Fruit fly (Drosophila melanogaster) whole organism, embryonic: ENCODE data around the gene CG14515.

Source experiments
- Atf6 ChIP-seq: fragments of 200-800 bp; sonication (Bioruptor generic); IDR thresholded peaks from 2 replicates; pipeline ENCODE4 v1.3.6; 2022; ENCODE audit warnings: missing biosample characterization, missing genetic modification characterization
- Awh ChIP-seq: fragments of 200-800 bp; sonication (Bioruptor generic); IDR thresholded peaks from 2 replicates; pipeline ENCODE4, ENCODE4 v1.3.6; 2022; ENCODE audit warnings: missing biosample characterization, missing genetic modification characterization
- B-H2 ChIP-seq: fragments of 200-800 bp; sonication (Bioruptor generic); optimal IDR thresholded peaks from 2 replicates; lab custom pipeline; 2018; ENCODE audit warnings: missing biosample characterization, mild to moderate bottlenecking, missing genetic modification characterization
- CG10462 ChIP-seq: fragments of 200-800 bp; sonication (Bioruptor generic); optimal IDR thresholded peaks from 2 replicates; lab custom pipeline; 2016; ENCODE audit warnings: missing biosample characterization, missing genetic modification characterization
- CG10959 ChIP-seq: fragments of 200-800 bp; sonication (Bioruptor generic); IDR thresholded peaks from 2 replicates; pipeline ENCODE4 v1.3.6; 2022; ENCODE audit warnings: missing biosample characterization, missing genetic modification characterization
- CG12299 ChIP-seq: fragments of 200-800 bp; sonication (Bioruptor generic); optimal IDR thresholded peaks from 2 replicates; lab custom pipeline; 2018; ENCODE audit warnings: missing biosample characterization, mild to moderate bottlenecking, missing genetic modification characterization
- CG12769 ChIP-seq: fragments of 200-800 bp; sonication (Bioruptor generic); optimal IDR thresholded peaks from 2 replicates; lab custom pipeline; 2019; ENCODE audit warnings: missing biosample characterization, mild to moderate bottlenecking, missing genetic modification characterization, moderate library complexity
- CG13123 ChIP-seq: fragments of 200-800 bp; sonication (Bioruptor generic); optimal IDR thresholded peaks from 2 replicates; lab custom pipeline; 2016; ENCODE audit warnings: missing biosample characterization, missing genetic modification characterization
- CG14050 ChIP-seq: fragments of 200-800 bp; sonication (Bioruptor generic); IDR thresholded peaks from 3 replicates; pipeline ENCODE4 v1.3.6; 2022; ENCODE audit warnings: missing biosample characterization, missing genetic modification characterization
- CG16779 ChIP-seq: fragments of 200-800 bp; sonication (Bioruptor generic); IDR thresholded peaks from 2 replicates; pipeline ENCODE4 v1.3.6; 2022; ENCODE audit warnings: missing biosample characterization, missing genetic modification characterization
- CG17385 ChIP-seq: fragments of 200-800 bp; sonication (Bioruptor generic); optimal IDR thresholded peaks from 3 replicates; lab custom pipeline; 2018; ENCODE audit warnings: missing biosample characterization, mild to moderate bottlenecking, missing genetic modification characterization
- CG17802 ChIP-seq: fragments of 200-800 bp; sonication (Bioruptor generic); optimal IDR thresholded peaks from 2 replicates; lab custom pipeline; 2018; ENCODE audit warnings: missing biosample characterization, mild to moderate bottlenecking, missing genetic modification characterization, moderate library complexity
- CG18011 ChIP-seq: fragments of 200-800 bp; sonication (Bioruptor generic); optimal IDR thresholded peaks from 2 replicates; lab custom pipeline; 2017; ENCODE audit warnings: missing biosample characterization, missing genetic modification characterization, mild to moderate bottlenecking, moderate library complexity, missing genotype
- CG18599 ChIP-seq: fragments of 200-800 bp; sonication (Bioruptor generic); optimal IDR thresholded peaks from 3 replicates; lab custom pipeline; 2017; ENCODE audit warnings: missing biosample characterization, missing genetic modification characterization, mild to moderate bottlenecking, moderate library complexity, missing genetic modification reagents
- CG30403 ChIP-seq: fragments of 200-800 bp; sonication (Bioruptor generic); optimal IDR thresholded peaks from 3 replicates; lab custom pipeline; 2016; ENCODE audit warnings: missing biosample characterization, missing genetic modification characterization
- CG5180 ChIP-seq: fragments of 200-800 bp; sonication (Bioruptor generic); optimal IDR thresholded peaks from 3 replicates; lab custom pipeline; 2017; ENCODE audit warnings: missing biosample characterization, missing genetic modification characterization, mild to moderate bottlenecking, moderate library complexity, missing genetic modification reagents
- CG6765 ChIP-seq: fragments of 200-800 bp; sonication (Bioruptor generic); optimal IDR thresholded peaks from 3 replicates; lab custom pipeline; 2017; ENCODE audit warnings: missing biosample characterization, mild to moderate bottlenecking, missing genetic modification characterization
- CG6791 ChIP-seq: fragments of 200-800 bp; sonication (Bioruptor generic); IDR thresholded peaks from 3 replicates; pipeline ENCODE4 v1.3.6; 2022; ENCODE audit warnings: missing biosample characterization, missing genetic modification characterization; ENCODE audit not compliant: partially characterized antibody
- CG8924 ChIP-seq: fragments of 200-800 bp; optimal IDR thresholded peaks from 3 replicates; lab custom pipeline; 2019; ENCODE audit warnings: missing biosample characterization, mild to moderate bottlenecking, missing genetic modification characterization, moderate library complexity
- CHES-1-like ChIP-seq: fragments of 200-800 bp; sonication (Bioruptor generic); optimal IDR thresholded peaks from 2 replicates; lab custom pipeline; 2016; ENCODE audit warnings: missing biosample characterization, missing genetic modification characterization
- Dll ChIP-seq: fragments of 200-800 bp; sonication (Bioruptor generic); IDR thresholded peaks from 4 replicates; pipeline ENCODE4 v1.3.6; 2022; ENCODE audit warnings: missing biosample characterization, missing genetic modification characterization; ENCODE audit not compliant: partially characterized antibody
- E2f2 ChIP-seq: fragments of 200-800 bp; sonication (Bioruptor generic); IDR thresholded peaks from 2 replicates; pipeline ENCODE4 v1.3.6; 2022; ENCODE audit warnings: missing biosample characterization, missing genetic modification characterization
- Ets97D ChIP-seq: fragments of 200-800 bp; sonication (Bioruptor generic); optimal IDR thresholded peaks from 3 replicates; lab custom pipeline; 2016; ENCODE audit warnings: missing biosample characterization, missing genetic modification characterization
- Hsf ChIP-seq: fragments of 200-800 bp; sonication (Bioruptor generic); optimal IDR thresholded peaks from 3 replicates; lab custom pipeline; 2016; ENCODE audit warnings: missing biosample characterization, missing genetic modification characterization
- Lim3 ChIP-seq: fragments of 200-800 bp; sonication (Bioruptor generic); IDR thresholded peaks from 2 replicates; pipeline ENCODE4 v1.3.6; 2022; ENCODE audit warnings: missing biosample characterization, missing genetic modification characterization
- NfI ChIP-seq: fragments of 200-800 bp; sonication (Bioruptor generic); optimal IDR thresholded peaks from 3 replicates; lab custom pipeline; 2018; ENCODE audit warnings: missing biosample characterization, mild to moderate bottlenecking, missing genetic modification characterization, moderate library complexity
- Oli ChIP-seq: fragments of 200-800 bp; sonication (Bioruptor generic); optimal IDR thresholded peaks from 2 replicates; lab custom pipeline; 2018; ENCODE audit warnings: missing biosample characterization, mild to moderate bottlenecking, missing genetic modification characterization, moderate library complexity
- Sox102F ChIP-seq: fragments of 200-800 bp; sonication (Bioruptor generic); optimal IDR thresholded peaks from 2 replicates; lab custom pipeline; 2018; ENCODE audit warnings: missing biosample characterization, mild to moderate bottlenecking, missing genetic modification characterization, moderate library complexity
- Taf1 ChIP-seq: fragments of 200-800 bp; sonication (Bioruptor generic); IDR thresholded peaks from 2 replicates; pipeline ENCODE4 v1.3.6; 2022; ENCODE audit warnings: missing biosample characterization, missing genetic modification characterization
- Trl ChIP-seq, 3 experiments: fragments of >200 bp in 2 of 3; fragments of 200-800 bp in 1 of 3; sonication (Bioruptor generic) in 1 of 3; optimal IDR thresholded peaks; 2 replicates in 1 of 3; 3 replicates in 2 of 3; lab custom pipeline; 2016 to 2017; ENCODE audit warnings: missing biosample characterization in 1 of 3, missing genetic modification characterization in 1 of 3
- al ChIP-seq: fragments of 200-800 bp; sonication (Bioruptor generic); IDR thresholded peaks from 2 replicates; pipeline ENCODE4 v1.3.6; 2022; ENCODE audit warnings: missing biosample characterization, missing genetic modification characterization
- aop ChIP-seq: fragments of 200-800 bp; sonication (Bioruptor generic); IDR thresholded peaks from 2 replicates; pipeline ENCODE4 v1.3.6; 2022; ENCODE audit warnings: missing biosample characterization, missing genetic modification characterization
- caup ChIP-seq: fragments of 200-800 bp; sonication (Bioruptor generic); optimal IDR thresholded peaks from 3 replicates; lab custom pipeline; 2017; ENCODE audit warnings: missing biosample characterization, mild to moderate bottlenecking, missing genetic modification characterization, moderate library complexity; ENCODE audit not compliant: severe bottlenecking
- corto ChIP-seq: fragments of 200-800 bp; sonication (Bioruptor generic); optimal IDR thresholded peaks from 2 replicates; lab custom pipeline; 2016; ENCODE audit warnings: missing biosample characterization, mild to moderate bottlenecking, missing genetic modification characterization, moderate library complexity
- crol ChIP-seq: fragments of 200-800 bp; sonication (Bioruptor generic); IDR thresholded peaks from 2 replicates; pipeline ENCODE4 v1.3.6; 2022; ENCODE audit warnings: missing biosample characterization, missing genetic modification characterization
- cwo ChIP-seq: fragments of 200-800 bp; sonication (Bioruptor generic); optimal IDR thresholded peaks from 3 replicates; lab custom pipeline; 2017; ENCODE audit warnings: missing biosample characterization, missing genetic modification characterization, mild to moderate bottlenecking, moderate library complexity, missing genetic modification reagents
- dmrt99B ChIP-seq: fragments of 200-800 bp; sonication (Bioruptor generic); optimal IDR thresholded peaks from 2 replicates; lab custom pipeline; 2018; ENCODE audit warnings: missing biosample characterization, mild to moderate bottlenecking, missing genetic modification characterization, moderate library complexity
- emc ChIP-seq: fragments of 200-800 bp; sonication (Bioruptor generic); optimal IDR thresholded peaks from 2 replicates; lab custom pipeline; 2016; ENCODE audit warnings: missing biosample characterization, missing genetic modification characterization
- eve ChIP-seq, 2 experiments: fragments of >200 bp; optimal IDR thresholded peaks; 2 replicates each; lab custom pipeline; 2017; ENCODE audit warnings: missing biosample characterization in 2 of 2, missing genetic modification characterization in 2 of 2
- exex ChIP-seq: fragments of 200-800 bp; sonication (Bioruptor generic); optimal IDR thresholded peaks from 4 replicates; lab custom pipeline; 2018; ENCODE audit warnings: missing biosample characterization, mild to moderate bottlenecking, missing genetic modification characterization, moderate library complexity
- hb ChIP-seq: fragments of 200-800 bp; sonication (Bioruptor generic); IDR thresholded peaks from 3 replicates; pipeline ENCODE4 v1.3.6; 2022; ENCODE audit warnings: missing biosample characterization, missing genetic modification characterization; ENCODE audit not compliant: partially characterized antibody
- jumu ChIP-seq: fragments of 200-800 bp; sonication (Bioruptor generic); optimal IDR thresholded peaks from 3 replicates; lab custom pipeline; 2016; ENCODE audit warnings: missing biosample characterization, missing genetic modification characterization
- lilli ChIP-seq: fragments of 200-800 bp; sonication (Bioruptor generic); optimal IDR thresholded peaks from 3 replicates; lab custom pipeline; 2016; ENCODE audit warnings: missing biosample characterization, missing genetic modification characterization
- oc ChIP-seq: fragments of 200-800 bp; sonication (Bioruptor generic); optimal IDR thresholded peaks from 2 replicates; lab custom pipeline; 2018; ENCODE audit warnings: missing biosample characterization, mild to moderate bottlenecking, missing genetic modification characterization, moderate library complexity
- pnt ChIP-seq: fragments of 200-800 bp; sonication (Bioruptor generic); optimal IDR thresholded peaks from 3 replicates; lab custom pipeline; 2016; ENCODE audit warnings: missing biosample characterization, missing genetic modification characterization
- prd ChIP-seq, 3 experiments: fragments of >200 bp in 2 of 3; fragments of 200-800 bp in 1 of 3; sonication (Bioruptor generic) in 1 of 3; optimal IDR thresholded peaks in 2 of 3; IDR thresholded peaks in 1 of 3; 2 replicates in 2 of 3; 3 replicates in 1 of 3; pipeline versions ENCODE4 v1.3.6 to Lab custom; 2017 to 2022; ENCODE audit warnings: missing biosample characterization in 1 of 3, missing genetic modification characterization in 1 of 3
- shn ChIP-seq: fragments of 200-800 bp; sonication (Bioruptor generic); optimal IDR thresholded peaks from 3 replicates; lab custom pipeline; 2016; ENCODE audit warnings: missing biosample characterization, missing genetic modification characterization
- sisA ChIP-seq: fragments of 200-800 bp; sonication (Bioruptor generic); IDR thresholded peaks from 2 replicates; pipeline ENCODE4 v1.3.6; 2022; ENCODE audit warnings: missing biosample characterization, missing genetic modification characterization
- vvl ChIP-seq: fragments of 200-800 bp; sonication (Bioruptor generic); IDR thresholded peaks from 2 replicates; pipeline ENCODE4 v1.3.6; 2022; ENCODE audit warnings: missing biosample characterization, missing genetic modification characterization

The CG14515 gene

dm6 chr3R:29207996-29208395, 10.6 kb downstream of the CG14515 start (continued):
- no peak for TF ChIP-seq Dll (GFP tag; lab: Robert Waterston, UW)
- peak; percentile 86 for TF ChIP-seq Oli (tag; lab: Kevin White, UChicago)
- TF ChIP-seq CG13123 (GFP tag; lab: Kevin White, UChicago) = peak; percentile 32
- TF ChIP-seq CG5180 (GFP tag; lab: Kevin White, UChicago) = peak; percentile 58
- TF ChIP-seq CG8924 = peak; percentile 73
- TF ChIP-seq lilli (GFP tag; lab: Kevin White, UChicago) = peak; percentile 34
- TF ChIP-seq CG12299 (tag; lab: Kevin White, UChicago) = peak; percentile 25
- TF ChIP-seq crol (GFP tag; lab: Robert Waterston, UW) = no peak
- TF ChIP-seq corto (GFP tag; lab: Kevin White, UChicago) = peak; percentile 22
- TF ChIP-seq Sox102F = peak; percentile 89
- no peak for TF ChIP-seq CG10462 (GFP tag; lab: Kevin White, UChicago)
- TF ChIP-seq Ets97D (GFP tag; lab: Kevin White, UChicago) = no peak
- TF ChIP-seq NfI (GFP tag; lab: Kevin White, UChicago) = peak; percentile 61
- peak in 1 of 2 experiments; percentile 86 for TF ChIP-seq eve (GFP tag; optimal IDR thresholded peaks at IDR 0.05; lab: Kevin White, UChicago)
- TF ChIP-seq Lim3 (GFP tag; lab: Robert Waterston, UW) = 0 out of 2 replicates have a peak, but pooled peaks have one; percentile 18
- TF ChIP-seq pnt (GFP tag; lab: Kevin White, UChicago) = no peak
- no peak for TF ChIP-seq jumu
- TF ChIP-seq CG30403 (GFP tag; lab: Kevin White, UChicago) = peak; percentile 61
- peak; percentile 82 for TF ChIP-seq vvl
- peak; percentile 23 for TF ChIP-seq cwo (GFP tag; lab: Kevin White, UChicago)
- peak; percentile 82 for TF ChIP-seq oc
- peak; percentile 26; the same call in 1 of the 2 replicates for TF ChIP-seq aop (GFP tag; lab: Robert Waterston, UW)
- no peak for TF ChIP-seq Trl (optimal IDR thresholded peaks at IDR 0.05; lab: Kevin White, UChicago)
- TF ChIP-seq Trl (GFP tag; optimal IDR thresholded peaks at IDR 0.05; lab: Kevin White, UChicago) = peak; percentile 30
- no peak for TF ChIP-seq hb (GFP tag; lab: Robert Waterston, UW)
- TF ChIP-seq CG12769 (tag; lab: Kevin White, UChicago) = peak; percentile 51
- no peak for TF ChIP-seq CG6791 (GFP tag; lab: Robert Waterston, UW)
- TF ChIP-seq CG14050 (GFP tag; lab: Robert Waterston, UW) = peak; percentile 29; the same call in 1 of the 3 replicates
- TF ChIP-seq shn (GFP tag; lab: Kevin White, UChicago) = no peak
- TF ChIP-seq CG17802 (tag; lab: Kevin White, UChicago) = peak; percentile 43
- peak; percentile 50 for TF ChIP-seq CG18599 (GFP tag; lab: Kevin White, UChicago)
- TF ChIP-seq sisA (GFP tag; lab: Robert Waterston, UW) = peak; percentile 56
- no peak for TF ChIP-seq emc (GFP tag; lab: Kevin White, UChicago)
- TF ChIP-seq al (GFP tag; lab: Robert Waterston, UW) = no peak
- TF ChIP-seq Awh (GFP tag; lab: Robert Waterston, UW) = peak; percentile 68
- TF ChIP-seq Atf6 (GFP tag; lab: Robert Waterston, UW) = no peak
- no peak for TF ChIP-seq Taf1 (GFP tag; lab: Robert Waterston, UW)
- TF ChIP-seq CG16779 (GFP tag; lab: Robert Waterston, UW) = no peak
- no peak for TF ChIP-seq CG10959 (GFP tag; lab: Robert Waterston, UW)
- TF ChIP-seq prd (optimal IDR thresholded peaks at IDR 0.05; lab: Kevin White, UChicago) = no peak
- peak; percentile 57; the same call in 2 of the 3 replicates for TF ChIP-seq prd (GFP tag; IDR thresholded peaks at IDR 0.05; lab: Robert Waterston, UW)
- no peak for TF ChIP-seq exex (tag; lab: Kevin White, UChicago)
- TF ChIP-seq caup (GFP tag; lab: Kevin White, UChicago) = peak; percentile 32
- TF ChIP-seq Hsf (GFP tag; lab: Kevin White, UChicago) = peak; percentile 43
- TF ChIP-seq CG17385 = peak; percentile 71
- TF ChIP-seq dmrt99B = peak; percentile 85
- no peak for TF ChIP-seq CG6765
- no peak for TF ChIP-seq B-H2 (GFP tag; lab: Kevin White, UChicago)
- TF ChIP-seq CHES-1-like (GFP tag; lab: Kevin White, UChicago) = no peak
- peak; percentile 15 for TF ChIP-seq CG18011 (GFP tag; lab: Kevin White, UChicago)
- TF ChIP-seq E2f2 = peak; percentile 31; the same call in 1 of the 2 replicates
